Worm (Caenorhabditis elegans): Measurements from ENCODE around the gene F11E6.8.
"Not testable (repeated sequence)": the region's sequence is repeated elsewhere in the genome, so short reads cannot be mapped to it uniquely, and the experiment has no call there.

ce11 chrIV:17492712-17493111, 42.4 kb upstream of the F11E6.8 start:
- TF ChIP-seq zag-1 (tag; optimal IDR thresholded peaks at IDR 0.05); lin-13 (GFP tag; optimal IDR thresholded peaks at IDR 0.05); nhr-25 (tag; optimal IDR thresholded peaks at IDR 0.05; ENCODE audit: borderline replicate concordance, insufficient read depth); lsy-2 (tag; optimal IDR thresholded peaks at IDR 0.05); snpc-4 (tag; optimal IDR thresholded peaks at IDR 0.05); F10B5.3 (tag; optimal IDR thresholded peaks at IDR 0.05); ama-1 (optimal IDR thresholded peaks at IDR 0.05); lin-39 (tag; optimal IDR thresholded peaks at IDR 0.05); nhr-76 (tag; optimal IDR thresholded peaks at IDR 0.05); mdl-1 (tag; optimal IDR thresholded peaks at IDR 0.05); cey-2 (tag; optimal IDR thresholded peaks at IDR 0.05; ENCODE audit: borderline replicate concordance, insufficient read depth); daf-19 (GFP tag; conservative IDR thresholded peaks at IDR 0.05); nhr-111 (GFP tag; optimal IDR thresholded peaks at IDR 0.05); tag-97 (GFP tag; IDR thresholded peaks at IDR 0.05): not testable (repeated sequence)

Data from whole organism, L4 larva.